Worm (Caenorhabditis elegans) whole organism, L2 larva: ENCODE measurements around the gene T05E12.6.

Experiments used
- C34F6.9 ChIP-seq: fragments of 150-350 bp; optimal IDR thresholded peaks from 2 replicates; lab custom pipeline; 2014; ENCODE audit warnings: missing biosample characterization, missing genetic modification characterization
- R02D3.7 ChIP-seq: fragments of 150-350 bp; optimal IDR thresholded peaks from 2 replicates; lab custom pipeline; 2014; ENCODE audit warnings: missing biosample characterization, missing genetic modification characterization
- aly-2 ChIP-seq: fragments of 150-350 bp; optimal IDR thresholded peaks from 2 replicates; lab custom pipeline; 2014; ENCODE audit warnings: missing biosample characterization, missing genetic modification characterization
- ama-1 ChIP-seq: fragments of 150-350 bp; optimal IDR thresholded peaks from 2 replicates; lab custom pipeline; 2018; ENCODE audit warnings: inconsistent platforms
- dmd-4 ChIP-seq: sonication (generic microtip); optimal IDR thresholded peaks from 2 replicates; lab custom pipeline; 2017; ENCODE audit warnings: missing biosample characterization, missing genetic modification characterization
- snpc-4 ChIP-seq: fragments of 150-350 bp; optimal IDR thresholded peaks from 2 replicates; lab custom pipeline; 2014; ENCODE audit warnings: missing biosample characterization, missing genetic modification characterization

DNA sequence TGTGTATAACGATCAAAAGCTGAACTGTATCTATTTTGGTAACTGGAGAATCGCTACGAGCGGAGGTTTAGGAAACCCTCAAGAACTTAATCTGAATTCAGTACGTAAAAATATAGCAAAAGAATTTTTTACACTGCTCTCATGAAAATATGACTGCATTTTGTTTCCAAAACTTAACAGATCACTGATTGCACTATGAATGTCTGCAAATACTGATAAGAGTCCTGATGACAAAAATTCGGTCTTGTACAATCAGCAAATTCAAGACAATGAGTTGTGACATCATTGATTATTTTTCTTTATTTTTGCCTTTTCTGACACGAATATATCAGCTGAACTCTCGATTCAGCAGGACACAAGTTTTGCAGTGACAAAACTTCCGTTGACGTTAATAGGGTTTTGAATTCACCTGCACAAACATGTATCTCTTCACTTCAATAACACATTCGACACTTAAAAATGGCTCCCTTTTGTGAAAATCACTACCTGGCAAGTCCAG, 738 bp upstream of the T05E12.6 start, which contains the start of gene srh-237:
- TF ChIP-seq ama-1 = no peak
- TF ChIP-seq dmd-4 (tag; lab: Kevin White, UChicago) = no peak
- no peak for TF ChIP-seq R02D3.7 (tag; lab: Kevin White, UChicago)
- TF ChIP-seq C34F6.9 (tag; lab: Kevin White, UChicago) = no peak
- no peak for TF ChIP-seq aly-2 (tag; lab: Kevin White, UChicago)
- no peak for TF ChIP-seq snpc-4 (tag; lab: Kevin White, UChicago)
